Fruit fly (Drosophila melanogaster): ENCODE results near the gene CG7342.
A peak's percentile ranks its signal among the peaks of the same experiment; 100 is the strongest.

The CG7342 gene

DNA sequence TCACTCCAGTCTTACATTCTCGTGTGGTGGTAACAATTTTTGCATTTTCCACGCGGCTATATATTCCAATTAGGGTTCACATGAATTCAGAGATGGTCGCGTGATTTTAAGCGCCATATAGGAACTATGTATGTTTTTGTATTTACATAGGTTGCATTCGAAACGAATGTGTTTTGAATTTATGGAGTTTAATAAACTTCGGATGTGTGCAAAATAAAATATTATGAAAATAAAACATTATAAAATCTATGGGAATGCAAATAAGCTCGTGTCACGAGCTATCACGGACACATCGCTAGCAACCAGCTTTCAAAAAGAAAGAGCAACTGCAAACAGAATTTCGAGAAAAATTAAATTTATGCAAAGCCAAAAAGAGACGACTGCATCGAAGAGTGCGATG lies 19.9 kb upstream of the CG7342 start:
- TF ChIP-seq tj (GFP tag; optimal IDR thresholded peaks at IDR 0.05) (no peak), kay (GFP tag; ENCODE audit: borderline replicate concordance) (peak; percentile 29)

DNA sequence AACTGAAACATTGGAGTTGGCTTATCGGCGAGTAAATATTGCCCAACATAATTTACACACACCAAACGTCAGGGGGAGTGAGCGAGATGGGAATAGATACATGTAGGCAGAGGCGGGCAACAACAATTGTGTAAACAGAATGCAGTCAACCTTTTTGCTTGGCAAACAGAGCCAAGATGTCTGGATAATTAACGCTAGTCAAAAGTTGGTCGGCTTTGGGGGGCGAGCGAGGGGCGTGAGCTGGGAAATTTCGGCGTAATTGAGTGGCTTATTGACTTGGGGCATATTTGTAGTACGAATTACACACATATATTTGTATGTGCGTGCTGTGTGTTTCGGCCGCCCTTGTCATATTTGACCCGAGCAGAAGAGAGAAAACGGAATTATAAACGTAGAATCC lies 18.4 kb upstream of the CG7342 start:
- TF ChIP-seq cic (GFP tag; optimal IDR thresholded peaks at IDR 0.05) (no peak), ovo (GFP tag; optimal IDR thresholded peaks at IDR 0.05) (no peak), CG14711 (tag; optimal IDR thresholded peaks at IDR 0.05) (no peak), CG33017 (tag; optimal IDR thresholded peaks at IDR 0.05) (no peak), Mnt (GFP tag; optimal IDR thresholded peaks at IDR 0.05) (no peak), cnc (optimal IDR thresholded peaks at IDR 0.05) (no peak), toe (GFP tag; optimal IDR thresholded peaks at IDR 0.05) (no peak), bab1 (GFP tag; optimal IDR thresholded peaks at IDR 0.05) (no peak), pad (GFP tag; optimal IDR thresholded peaks at IDR 0.05) (no peak), CG7101 (tag; optimal IDR thresholded peaks at IDR 0.05) (no peak), kay (GFP tag; ENCODE audit: borderline replicate concordance) (no peak), CG5204 (GFP tag; optimal IDR thresholded peaks at IDR 0.05) (no peak), Clk (GFP tag; optimal IDR thresholded peaks at IDR 0.05) (no peak), CG7045 (GFP tag; optimal IDR thresholded peaks at IDR 0.05) (no peak), tj (GFP tag; optimal IDR thresholded peaks at IDR 0.05) (no peak)

DNA sequence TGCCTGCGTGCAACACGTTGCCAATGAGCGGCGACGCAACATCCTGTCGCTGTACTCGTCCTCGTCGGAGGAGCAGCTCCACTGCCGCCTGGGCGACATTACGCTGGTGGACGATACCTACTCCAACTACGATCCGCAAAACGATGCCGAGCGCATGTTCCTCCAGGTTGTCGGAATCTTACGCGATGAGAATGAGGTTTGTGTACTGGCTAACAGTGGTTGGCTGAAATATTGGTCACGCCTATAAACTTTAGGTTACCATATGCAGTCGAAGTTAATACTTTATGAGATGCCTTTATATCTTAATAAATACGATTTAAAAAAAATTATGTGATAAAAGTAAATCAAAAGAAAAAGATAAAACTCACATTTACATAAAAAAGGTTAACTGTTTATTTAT lies 16.9 kb upstream of the CG7342 start:
- TF ChIP-seq CG11617 (GFP tag; optimal IDR thresholded peaks at IDR 0.05), result no peak
- no peak for TF ChIP-seq CG14711 (tag; optimal IDR thresholded peaks at IDR 0.05)
- no peak for TF ChIP-seq CG5204 (GFP tag; optimal IDR thresholded peaks at IDR 0.05)
- no peak for TF ChIP-seq CG7045 (GFP tag; optimal IDR thresholded peaks at IDR 0.05)
- TF ChIP-seq toe (GFP tag; optimal IDR thresholded peaks at IDR 0.05), result no peak
- TF ChIP-seq CG12768 (GFP tag; optimal IDR thresholded peaks at IDR 0.05), result no peak
- no peak for TF ChIP-seq CG33017 (tag; optimal IDR thresholded peaks at IDR 0.05)
- TF ChIP-seq cic (GFP tag; optimal IDR thresholded peaks at IDR 0.05), result no peak
- TF ChIP-seq bab1 (GFP tag; optimal IDR thresholded peaks at IDR 0.05), result no peak
- TF ChIP-seq Hr96 (GFP tag; optimal IDR thresholded peaks at IDR 0.05), result no peak
- no peak for TF ChIP-seq cnc (optimal IDR thresholded peaks at IDR 0.05)
- no peak for TF ChIP-seq Crg-1 (GFP tag; optimal IDR thresholded peaks at IDR 0.05)
- TF ChIP-seq ovo (GFP tag; optimal IDR thresholded peaks at IDR 0.05), result no peak
- no peak for TF ChIP-seq tj (GFP tag; optimal IDR thresholded peaks at IDR 0.05)

- TF ChIP-seq bab1 (GFP tag; optimal IDR thresholded peaks at IDR 0.05) (no peak), CG7101 (tag; optimal IDR thresholded peaks at IDR 0.05) (no peak), Mnt (GFP tag; optimal IDR thresholded peaks at IDR 0.05) (no peak), CG1620 (GFP tag; optimal IDR thresholded peaks at IDR 0.05) (no peak), CG7045 (GFP tag; optimal IDR thresholded peaks at IDR 0.05) (no peak), CG33017 (tag; optimal IDR thresholded peaks at IDR 0.05) (no peak), CG14711 (tag; optimal IDR thresholded peaks at IDR 0.05) (no peak), kay (GFP tag; ENCODE audit: borderline replicate concordance) (no peak), Crg-1 (GFP tag; optimal IDR thresholded peaks at IDR 0.05) (no peak), CG5204 (GFP tag; optimal IDR thresholded peaks at IDR 0.05) (no peak), ovo (GFP tag; optimal IDR thresholded peaks at IDR 0.05) (no peak), tj (GFP tag; optimal IDR thresholded peaks at IDR 0.05) (no peak), CG12768 (GFP tag; optimal IDR thresholded peaks at IDR 0.05) (no peak), toe (GFP tag; optimal IDR thresholded peaks at IDR 0.05) (no peak)
These were observed 15.5 kb upstream of the CG7342 start for dm6 chr3R:19587652-19588051.

DNA sequence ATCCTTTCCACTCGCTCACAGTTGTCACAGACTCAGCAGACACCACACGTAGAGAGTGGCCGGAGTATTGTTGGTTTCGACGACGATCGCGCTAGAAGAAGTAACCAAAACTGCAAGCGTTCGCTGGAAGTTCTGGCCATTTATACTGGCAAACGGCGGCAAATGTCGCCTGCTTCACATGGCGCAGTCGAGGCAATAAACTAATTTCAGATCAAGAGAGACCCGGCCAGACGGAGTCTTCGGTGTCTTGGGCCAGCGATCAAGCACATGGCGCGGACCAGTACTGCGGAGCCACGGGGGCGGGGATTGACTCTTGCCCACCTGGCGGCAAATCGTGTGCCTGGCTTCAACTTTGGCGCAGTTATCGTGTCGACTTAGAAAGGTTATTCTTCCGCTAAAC lies 4.3 kb upstream of the CG7342 start, which contains the start of gene Cpr92A:
Cpr92A (minus strand) TSS at position 101 of the 400 bp plus-strand sequence.
- no peak for TF ChIP-seq pad (GFP tag; optimal IDR thresholded peaks at IDR 0.05)
- TF ChIP-seq cnc (optimal IDR thresholded peaks at IDR 0.05), result no peak
- TF ChIP-seq Crg-1 (GFP tag; optimal IDR thresholded peaks at IDR 0.05), result no peak
- TF ChIP-seq CG5204 (GFP tag; optimal IDR thresholded peaks at IDR 0.05), result no peak
- no peak for TF ChIP-seq CG1620 (GFP tag; optimal IDR thresholded peaks at IDR 0.05)
- no peak for TF ChIP-seq cic (GFP tag; optimal IDR thresholded peaks at IDR 0.05)
- TF ChIP-seq Hr96 (GFP tag; optimal IDR thresholded peaks at IDR 0.05), result no peak
- TF ChIP-seq CG33017 (tag; optimal IDR thresholded peaks at IDR 0.05), result no peak
- no peak for TF ChIP-seq kay (GFP tag; ENCODE audit: borderline replicate concordance)
- TF ChIP-seq CG7101 (tag; optimal IDR thresholded peaks at IDR 0.05), result no peak
- TF ChIP-seq Clk (GFP tag; optimal IDR thresholded peaks at IDR 0.05), result no peak
- no peak for TF ChIP-seq CG14711 (tag; optimal IDR thresholded peaks at IDR 0.05)
- TF ChIP-seq CG12768 (GFP tag; optimal IDR thresholded peaks at IDR 0.05), result no peak
- TF ChIP-seq tj (GFP tag; optimal IDR thresholded peaks at IDR 0.05), result no peak
- no peak for TF ChIP-seq ovo (GFP tag; optimal IDR thresholded peaks at IDR 0.05)
- TF ChIP-seq toe (GFP tag; optimal IDR thresholded peaks at IDR 0.05), result no peak
- no peak for TF ChIP-seq CG11617 (GFP tag; optimal IDR thresholded peaks at IDR 0.05)
- TF ChIP-seq Mnt (GFP tag; optimal IDR thresholded peaks at IDR 0.05), result no peak
- no peak for TF ChIP-seq CG7045 (GFP tag; optimal IDR thresholded peaks at IDR 0.05)

DNA sequence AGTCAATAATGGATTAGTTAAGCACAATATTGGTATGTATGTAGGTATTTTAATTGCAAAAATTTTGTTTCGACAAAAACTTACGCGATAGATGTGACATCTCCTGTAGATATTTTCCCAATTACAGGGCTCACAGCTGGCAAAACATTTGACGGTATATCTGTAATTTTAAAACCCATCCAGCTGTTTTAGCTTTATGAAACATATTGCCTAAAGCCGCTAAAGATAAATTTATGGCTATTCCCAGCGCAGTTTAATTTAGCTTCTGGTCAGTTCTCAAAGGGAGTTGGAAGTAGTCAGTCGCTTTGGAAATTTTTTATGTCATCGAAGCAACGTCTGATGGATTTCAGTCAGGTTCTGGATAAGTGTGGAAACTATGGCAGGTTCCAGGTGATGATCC lies 2.8 kb upstream of the CG7342 start, which contains the start of gene CG7333:
CG7333 (plus strand) TSS at position 301 of the 400 bp plus-strand sequence.
- TF ChIP-seq pad (GFP tag; optimal IDR thresholded peaks at IDR 0.05) (no peak), CG14711 (tag; optimal IDR thresholded peaks at IDR 0.05) (no peak), Mnt (GFP tag; optimal IDR thresholded peaks at IDR 0.05) (no peak), CG7045 (GFP tag; optimal IDR thresholded peaks at IDR 0.05) (no peak), cic (GFP tag; optimal IDR thresholded peaks at IDR 0.05) (no peak), CG1620 (GFP tag; optimal IDR thresholded peaks at IDR 0.05) (no peak)

DNA sequence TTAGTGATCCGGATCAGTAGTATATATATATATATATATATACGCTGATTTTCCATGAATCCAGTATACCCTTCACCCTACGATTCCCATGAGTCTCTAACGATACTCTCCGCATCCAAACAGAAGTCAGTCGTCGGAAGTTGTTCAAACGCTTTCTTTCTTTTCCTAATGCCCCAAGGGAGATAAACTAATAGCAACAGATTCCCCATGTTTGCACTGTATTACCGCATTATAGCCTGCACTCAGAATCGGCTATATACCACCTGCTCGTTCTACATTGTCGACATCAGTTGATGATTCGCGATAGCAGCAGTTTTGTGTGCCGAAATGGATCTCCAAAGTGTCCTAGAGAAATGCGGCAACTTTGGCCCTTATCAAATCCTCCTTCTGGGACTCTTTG lies 3.8 kb downstream of the CG7342 start, which contains the start of gene CG17751:
CG17751 (plus strand) TSS at position 301 of the 400 bp plus-strand sequence.
- TF ChIP-seq CG14711 (tag; optimal IDR thresholded peaks at IDR 0.05) (no peak), kay (GFP tag; ENCODE audit: borderline replicate concordance) (no peak), cic (GFP tag; optimal IDR thresholded peaks at IDR 0.05) (no peak), Mnt (GFP tag; optimal IDR thresholded peaks at IDR 0.05) (no peak), Clk (GFP tag; optimal IDR thresholded peaks at IDR 0.05) (no peak), cnc (optimal IDR thresholded peaks at IDR 0.05) (no peak), CG5204 (GFP tag; optimal IDR thresholded peaks at IDR 0.05) (no peak), ovo (GFP tag; optimal IDR thresholded peaks at IDR 0.05) (no peak), CG7045 (GFP tag; optimal IDR thresholded peaks at IDR 0.05) (no peak), CG1620 (GFP tag; optimal IDR thresholded peaks at IDR 0.05) (no peak), pad (GFP tag; optimal IDR thresholded peaks at IDR 0.05) (no peak), Hr96 (GFP tag; optimal IDR thresholded peaks at IDR 0.05) (no peak)

Data from whole organism, adult.